Worm (Caenorhabditis elegans) whole organism, L3 larva: ENCODE measurements around the gene Y46D2A.3.

ENCODE experiments used
- R02D3.7 ChIP-seq: fragments of 150-350 bp; optimal IDR thresholded peaks from 2 replicates; lab custom pipeline; 2014; ENCODE audit warnings: missing biosample characterization, missing genetic modification characterization
- aly-2 ChIP-seq: fragments of 150-350 bp; optimal IDR thresholded peaks from 2 replicates; lab custom pipeline; 2014; ENCODE audit warnings: missing biosample characterization, missing genetic modification characterization
- ama-1 ChIP-seq: fragments of 150-350 bp; optimal IDR thresholded peaks from 2 replicates; lab custom pipeline; 2018
- ceh-16 ChIP-seq: sonication (generic microtip); optimal IDR thresholded peaks from 2 replicates; lab custom pipeline; 2017; ENCODE audit warnings: missing biosample characterization, missing genetic modification characterization
- ceh-28 ChIP-seq: fragments of 150-350 bp; optimal IDR thresholded peaks from 2 replicates; lab custom pipeline; 2014; ENCODE audit warnings: missing biosample characterization, missing genetic modification reagents, missing genetic modification characterization
- ceh-82 ChIP-seq: fragments of 150-350 bp; optimal IDR thresholded peaks from 2 replicates; lab custom pipeline; 2014; ENCODE audit warnings: missing biosample characterization, missing genetic modification characterization
- ceh-9 ChIP-seq: sonication (generic microtip); optimal IDR thresholded peaks from 2 replicates; lab custom pipeline; 2018; ENCODE audit warnings: missing biosample characterization, missing genetic modification characterization
- daf-12 ChIP-seq: fragments of 150-350 bp; optimal IDR thresholded peaks from 2 replicates; lab custom pipeline; 2014; ENCODE audit warnings: missing biosample characterization, missing genetic modification reagents, missing genetic modification characterization
- egl-27 ChIP-seq: sonication (generic microtip); optimal IDR thresholded peaks from 4 replicates; lab custom pipeline; 2017; ENCODE audit warnings: missing biosample characterization, missing genetic modification reagents, missing genetic modification characterization
- egl-5 ChIP-seq: fragments of 150-350 bp; optimal IDR thresholded peaks from 2 replicates; lab custom pipeline; 2017; ENCODE audit warnings: missing biosample characterization, missing genetic modification reagents, missing genetic modification characterization, inconsistent platforms
- elt-2 ChIP-seq: sonication (generic microtip); optimal IDR thresholded peaks from 2 replicates; lab custom pipeline; 2016; ENCODE audit warnings: missing genetic modification reagents, mild to moderate bottlenecking, missing genetic modification characterization, missing compliant biosample characterization
- eor-1 ChIP-seq, 2 experiments: fragments of 150-350 bp; optimal IDR thresholded peaks; 2 replicates each; lab custom pipeline; 2014 to 2018; ENCODE audit warnings: missing biosample characterization in 2 of 2, missing genetic modification characterization in 2 of 2
- fkh-2 ChIP-seq: fragments of 150-350 bp; optimal IDR thresholded peaks from 2 replicates; lab custom pipeline; 2014; ENCODE audit warnings: missing biosample characterization, missing genetic modification reagents, missing genetic modification characterization
- fos-1 ChIP-seq: fragments of 150-350 bp; optimal IDR thresholded peaks from 2 replicates; lab custom pipeline; 2014; ENCODE audit warnings: missing biosample characterization, missing genetic modification characterization
- hmg-11 ChIP-seq: sonication (generic microtip); optimal IDR thresholded peaks from 2 replicates; lab custom pipeline; 2016; ENCODE audit warnings: missing genetic modification characterization, missing compliant biosample characterization
- lin-39 ChIP-seq: fragments of 150-350 bp; optimal IDR thresholded peaks from 2 replicates; lab custom pipeline; 2018; ENCODE audit warnings: missing biosample characterization, missing genetic modification reagents, missing genetic modification characterization
- lsy-12 ChIP-seq: sonication (generic microtip); optimal IDR thresholded peaks from 2 replicates; lab custom pipeline; 2016; ENCODE audit warnings: mild to moderate bottlenecking, missing genetic modification characterization, missing compliant biosample characterization
- mdl-1 ChIP-seq: fragments of 150-350 bp; optimal IDR thresholded peaks from 2 replicates; lab custom pipeline; 2014; ENCODE audit warnings: missing biosample characterization, missing genetic modification characterization
- nhr-11 ChIP-seq: fragments of 150-350 bp; optimal IDR thresholded peaks from 2 replicates; lab custom pipeline; 2014; ENCODE audit warnings: missing biosample characterization, missing genetic modification characterization
- nhr-12 ChIP-seq: fragments of 150-350 bp; optimal IDR thresholded peaks from 2 replicates; lab custom pipeline; 2014; ENCODE audit warnings: missing biosample characterization, missing genetic modification characterization
- nhr-25 ChIP-seq: sonication (generic microtip); optimal IDR thresholded peaks from 2 replicates; lab custom pipeline; 2017; ENCODE audit warnings: missing biosample characterization, missing genetic modification characterization
- nhr-43 ChIP-seq: sonication (generic microtip); optimal IDR thresholded peaks from 2 replicates; lab custom pipeline; 2016; ENCODE audit warnings: mild to moderate bottlenecking, missing genetic modification characterization, missing compliant biosample characterization; ENCODE audit not compliant: poor library complexity, severe bottlenecking
- nhr-67 ChIP-seq: fragments of 150-350 bp; optimal IDR thresholded peaks from 2 replicates; lab custom pipeline; 2014; ENCODE audit warnings: missing biosample characterization, missing genetic modification characterization
- nhr-76 ChIP-seq: fragments of 150-350 bp; sonication (generic microtip); optimal IDR thresholded peaks from 5 replicates; lab custom pipeline; 2014; ENCODE audit warnings: missing biosample characterization, missing genetic modification characterization
- nhr-77 ChIP-seq: fragments of 150-350 bp; optimal IDR thresholded peaks from 2 replicates; lab custom pipeline; 2014; ENCODE audit warnings: missing biosample characterization, missing genetic modification characterization
- pha-4 ChIP-seq: fragments of 150-350 bp; optimal IDR thresholded peaks from 2 replicates; lab custom pipeline; 2014; ENCODE audit warnings: missing biosample characterization, missing genetic modification reagents, missing genetic modification characterization
- sea-2 ChIP-seq: fragments of 150-350 bp; sonication (generic microtip); optimal IDR thresholded peaks from 4 replicates; lab custom pipeline; 2014; ENCODE audit warnings: missing biosample characterization, missing genetic modification reagents, missing genetic modification characterization
- skn-1 ChIP-seq: fragments of 150-350 bp; optimal IDR thresholded peaks from 2 replicates; lab custom pipeline; 2014; ENCODE audit warnings: missing biosample characterization, missing genetic modification characterization
- unc-39 ChIP-seq: sonication (generic microtip); optimal IDR thresholded peaks from 4 replicates; lab custom pipeline; 2017; ENCODE audit warnings: missing biosample characterization, missing genetic modification characterization
- unc-62 ChIP-seq: fragments of 150-350 bp; sonication (generic microtip); optimal IDR thresholded peaks from 4 replicates; lab custom pipeline; 2014; ENCODE audit warnings: missing biosample characterization, missing genetic modification reagents, missing genetic modification characterization
- zag-1 ChIP-seq: fragments of 150-350 bp; optimal IDR thresholded peaks from 2 replicates; lab custom pipeline; 2014; ENCODE audit warnings: missing biosample characterization, missing genetic modification characterization
- ztf-11 ChIP-seq: fragments of 150-350 bp; optimal IDR thresholded peaks from 2 replicates; lab custom pipeline; 2014; ENCODE audit warnings: missing biosample characterization, missing genetic modification characterization
- ztf-4 ChIP-seq: fragments of 150-350 bp; optimal IDR thresholded peaks from 2 replicates; lab custom pipeline; 2014; ENCODE audit warnings: missing biosample characterization, missing genetic modification characterization

Y46D2A.3 gene

DNA sequence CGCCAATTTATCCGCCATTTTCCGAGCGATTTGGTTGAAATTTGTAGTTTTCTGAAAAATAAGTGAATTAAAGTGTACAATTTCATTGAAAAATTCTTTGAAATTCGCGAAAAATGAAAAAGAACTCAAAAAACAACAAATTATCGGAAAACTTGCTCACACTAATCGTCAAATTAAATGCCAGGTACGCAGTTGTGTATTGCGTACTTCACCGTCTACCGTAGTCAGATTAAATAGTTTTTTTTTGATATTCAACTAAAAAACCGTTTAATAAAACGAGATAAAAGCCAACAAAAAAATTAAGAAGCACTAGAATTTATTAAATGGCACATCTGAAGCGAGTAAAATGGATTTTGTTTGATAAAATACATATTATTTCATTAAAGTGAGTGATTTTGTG lies 17.9 kb upstream of the Y46D2A.3 start, which contains the start of gene bath-28:
Gene bath-28, minus strand, starts transcription at position 51 of the 400 bp plus-strand sequence.
- TF ChIP-seq ceh-16, result no peak
- no peak for TF ChIP-seq nhr-11
- TF ChIP-seq nhr-77 (tag; lab: Kevin White, UChicago), result no peak
- TF ChIP-seq zag-1 (tag; lab: Kevin White, UChicago), result no peak
- TF ChIP-seq nhr-76, result no peak
- TF ChIP-seq elt-2 (tag; lab: Kevin White, UChicago), result no peak
- TF ChIP-seq ztf-4 (tag; lab: Kevin White, UChicago), result no peak
- TF ChIP-seq egl-5 (tag; lab: Kevin White, UChicago), result no peak
- no peak for TF ChIP-seq mdl-1 (tag; lab: Kevin White, UChicago)
- no peak for TF ChIP-seq ceh-9 (tag; lab: Kevin White, UChicago)
- no peak for TF ChIP-seq unc-39 (tag; lab: Kevin White, UChicago)
- TF ChIP-seq ztf-11 (tag; lab: Kevin White, UChicago), result no peak

DNA sequence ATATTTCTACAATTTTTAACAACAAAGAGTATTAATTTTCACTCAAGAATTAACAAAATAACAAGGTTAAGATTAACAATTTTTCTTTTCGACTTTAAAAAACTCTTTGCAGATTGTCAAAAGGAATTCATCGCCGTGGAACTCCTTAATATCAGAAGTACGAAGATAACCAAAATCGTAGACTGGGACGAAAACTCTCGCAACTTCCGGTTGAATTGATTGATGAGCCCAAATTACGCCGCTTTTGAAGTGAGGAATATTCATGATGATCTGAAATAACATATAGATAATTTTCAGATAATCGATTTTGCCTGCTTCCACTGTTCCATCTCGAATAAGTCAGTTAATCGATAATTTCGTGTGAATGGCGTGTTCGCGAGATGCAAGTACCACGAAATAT lies 16.7 kb upstream of the Y46D2A.3 start, which contains the start of gene F14D2.15:
Gene F14D2.15, minus strand, starts transcription at position 101 of the 400 bp plus-strand sequence.
- TF ChIP-seq lin-39 (no peak), ztf-4 (tag; lab: Kevin White, UChicago) (no peak), hmg-11 (no peak), egl-5 (tag; lab: Kevin White, UChicago) (no peak), fos-1 (tag; lab: Kevin White, UChicago) (no peak), mdl-1 (tag; lab: Kevin White, UChicago) (no peak), aly-2 (tag; lab: Kevin White, UChicago) (no peak), skn-1 (tag; lab: Kevin White, UChicago) (no peak), egl-27 (no peak), ceh-9 (tag; lab: Kevin White, UChicago) (no peak), unc-62 (GFP tag; lab: Kevin White, UChicago) (no peak), nhr-11 (no peak), sea-2 (GFP tag; lab: Kevin White, UChicago) (no peak), ceh-82 (tag; lab: Kevin White, UChicago) (no peak), nhr-25 (tag; lab: Kevin White, UChicago) (no peak), daf-12 (tag; lab: Kevin White, UChicago) (no peak), eor-1 (tag; optimal IDR thresholded peaks at IDR 0.05; lab: Kevin White, UChicago) (no peak), lsy-12 (tag; lab: Kevin White, UChicago) (no peak), nhr-67 (no peak), unc-39 (tag; lab: Kevin White, UChicago) (no peak)

DNA sequence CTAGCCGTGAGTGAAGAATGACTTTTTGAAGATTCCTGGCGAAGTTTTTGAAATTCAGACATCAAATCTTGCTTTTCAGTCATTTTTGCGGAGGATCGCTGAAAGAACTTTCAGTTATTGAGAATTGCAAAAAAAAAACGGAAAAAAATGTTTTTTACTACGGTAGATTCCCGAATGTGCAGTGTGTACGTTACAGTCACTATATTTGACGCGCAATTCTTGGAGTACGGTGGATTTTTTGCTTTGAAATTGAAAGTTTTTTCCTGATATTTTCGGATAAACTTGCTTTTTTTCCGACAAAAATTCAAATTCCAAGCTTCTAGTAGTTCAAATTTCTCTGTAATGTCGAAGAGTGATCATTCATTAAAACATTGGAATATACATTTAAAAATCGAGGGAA lies 15.0 kb upstream of the Y46D2A.3 start, which contains the start of gene F14D2.11:
Gene F14D2.11, minus strand, starts transcription at position 101 of the 400 bp plus-strand sequence.
- TF ChIP-seq nhr-43, result no peak

ce11 chrII:3340818-3341217 lies 13.8 kb upstream of the Y46D2A.3 start:
- TF ChIP-seq hmg-11 (no peak), nhr-77 (tag; lab: Kevin White, UChicago) (no peak), daf-12 (tag; lab: Kevin White, UChicago) (no peak)

DNA sequence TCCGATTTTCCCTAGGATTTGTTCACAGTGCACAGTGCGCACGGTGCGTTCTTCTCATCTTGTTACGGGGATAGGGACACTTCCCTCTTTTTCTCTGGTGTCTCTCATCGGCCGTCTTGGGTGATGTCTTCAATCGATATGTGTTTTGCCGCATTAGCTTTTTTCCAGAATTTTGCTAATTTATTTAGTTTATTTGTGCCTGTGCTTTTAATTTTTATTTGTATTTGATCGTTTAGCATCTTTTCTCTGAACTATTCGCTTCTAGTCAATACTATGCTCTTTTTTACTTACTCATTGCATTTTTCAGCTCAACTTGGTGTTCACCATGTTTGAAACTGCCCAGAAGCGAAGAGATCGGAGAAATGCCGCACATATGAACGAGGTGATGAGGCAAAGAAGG lies 13.2 kb upstream of the Y46D2A.3 start, which contains the start of gene F14D2.5:
Gene F14D2.5, plus strand, starts transcription at position 301 of the 400 bp plus-strand sequence.
- TF ChIP-seq aly-2 (tag; lab: Kevin White, UChicago) (no peak), pha-4 (no peak), R02D3.7 (tag; lab: Kevin White, UChicago) (no peak), nhr-25 (tag; lab: Kevin White, UChicago) (no peak), lsy-12 (tag; lab: Kevin White, UChicago) (no peak), ceh-28 (no peak), daf-12 (tag; lab: Kevin White, UChicago) (no peak), ztf-11 (tag; lab: Kevin White, UChicago) (no peak), sea-2 (GFP tag; lab: Kevin White, UChicago) (no peak), egl-5 (tag; lab: Kevin White, UChicago) (no peak), eor-1 (tag; optimal IDR thresholded peaks at IDR 0.05; lab: Kevin White, UChicago) (no peak), fkh-2 (no peak), ceh-82 (tag; lab: Kevin White, UChicago) (no peak), ama-1 (lab: Kevin White, UChicago) (no peak), nhr-12 (tag; lab: Kevin White, UChicago) (no peak), skn-1 (tag; lab: Kevin White, UChicago) (no peak)
